Worm (Caenorhabditis elegans): ENCODE results near the gene ucr-2.2.

ucr-2.2 gene

ce11 chrX:15158699-15159312 is 14.9 kb upstream of the ucr-2.2 start, which contains the start of gene C11G10.1:
C11G10.1 (minus strand) TSS chrX:15158749.
- no peak for TF ChIP-seq him-1 (tag; optimal IDR thresholded peaks at IDR 0.05)

- TF ChIP-seq W03F9.2 (tag; optimal IDR thresholded peaks at IDR 0.05) (no peak), him-1 (tag; optimal IDR thresholded peaks at IDR 0.05) (no peak), dao-5 (tag; optimal IDR thresholded peaks at IDR 0.05) (no peak)
These were observed 14.3 kb upstream of the ucr-2.2 start for ce11 chrX:15159362-15159761.

- TF ChIP-seq W03F9.2 (tag; optimal IDR thresholded peaks at IDR 0.05) (no peak), dao-5 (tag; optimal IDR thresholded peaks at IDR 0.05) (no peak), him-1 (tag; optimal IDR thresholded peaks at IDR 0.05) (no peak)
These were observed 12.8 kb upstream of the ucr-2.2 start for ce11 chrX:15160923-15161322.

ce11 chrX:15163118-15163517 is 10.6 kb upstream of the ucr-2.2 start:
- TF ChIP-seq him-1 (tag; optimal IDR thresholded peaks at IDR 0.05) (no peak), dao-5 (tag; optimal IDR thresholded peaks at IDR 0.05) (no peak), W03F9.2 (tag; optimal IDR thresholded peaks at IDR 0.05) (no peak)

ce11 chrX:15164108-15164507 is 9.6 kb upstream of the ucr-2.2 start, which contains the start of gene T10B10.9:
T10B10.9 (plus strand) TSS chrX:15164408.
- no peak for TF ChIP-seq W03F9.2 (tag; optimal IDR thresholded peaks at IDR 0.05)

- no peak for TF ChIP-seq W03F9.2 (tag; optimal IDR thresholded peaks at IDR 0.05)
- TF ChIP-seq him-1 (tag; optimal IDR thresholded peaks at IDR 0.05), result no peak
- TF ChIP-seq dao-5 (tag; optimal IDR thresholded peaks at IDR 0.05), result no peak
These were observed 7.6 kb upstream of the ucr-2.2 start, which contains the start of gene T10B10.8 for ce11 chrX:15166122-15166521. T10B10.8 (minus strand) TSS chrX:15166222.

ce11 chrX:15167692-15168091 is 6.0 kb upstream of the ucr-2.2 start:
- TF ChIP-seq dao-5 (tag; optimal IDR thresholded peaks at IDR 0.05) (no peak), him-1 (tag; optimal IDR thresholded peaks at IDR 0.05) (no peak), W03F9.2 (tag; optimal IDR thresholded peaks at IDR 0.05) (no peak)

- TF ChIP-seq W03F9.2 (tag; optimal IDR thresholded peaks at IDR 0.05) (no peak), him-1 (tag; optimal IDR thresholded peaks at IDR 0.05) (no peak), dao-5 (tag; optimal IDR thresholded peaks at IDR 0.05) (no peak)
These were observed 5.3 kb upstream of the ucr-2.2 start, which contains the start of gene ocr-3 for ce11 chrX:15168424-15168823. ocr-3 (plus strand) TSS chrX:15168724.

ce11 chrX:15170958-15171357 is 2.7 kb upstream of the ucr-2.2 start:
- TF ChIP-seq dao-5 (tag; optimal IDR thresholded peaks at IDR 0.05) (no peak), W03F9.2 (tag; optimal IDR thresholded peaks at IDR 0.05) (no peak), him-1 (tag; optimal IDR thresholded peaks at IDR 0.05) (no peak)

- TF ChIP-seq dao-5 (tag; optimal IDR thresholded peaks at IDR 0.05) (no peak), W03F9.2 (tag; optimal IDR thresholded peaks at IDR 0.05) (no peak), him-1 (tag; optimal IDR thresholded peaks at IDR 0.05) (no peak)
These were observed 1.5 kb downstream of the ucr-2.2 start for ce11 chrX:15175211-15175610.

- TF ChIP-seq him-1 (tag; optimal IDR thresholded peaks at IDR 0.05), result no peak
- no peak for TF ChIP-seq W03F9.2 (tag; optimal IDR thresholded peaks at IDR 0.05)
- no peak for TF ChIP-seq dao-5 (tag; optimal IDR thresholded peaks at IDR 0.05)
These were observed 2.8 kb downstream of the ucr-2.2 start, which contains the start of gene col-41 for ce11 chrX:15176431-15176911. col-41 (minus strand) TSS chrX:15176481.

- TF ChIP-seq dao-5 (tag; optimal IDR thresholded peaks at IDR 0.05) (no peak), him-1 (tag; optimal IDR thresholded peaks at IDR 0.05) (peak; percentile 84), W03F9.2 (tag; optimal IDR thresholded peaks at IDR 0.05) (peak; percentile 83)
These were observed 7.8 kb downstream of the ucr-2.2 start, which contains the start of gene pkhm-2 for ce11 chrX:15181454-15181853. pkhm-2 (minus strand) TSS chrX:15181465.

ce11 chrX:15188510-15188909 is 14.8 kb downstream of the ucr-2.2 start:
- TF ChIP-seq dao-5 (tag; optimal IDR thresholded peaks at IDR 0.05), result no peak
- no peak for TF ChIP-seq W03F9.2 (tag; optimal IDR thresholded peaks at IDR 0.05)
- TF ChIP-seq him-1 (tag; optimal IDR thresholded peaks at IDR 0.05), result no peak

- no peak for TF ChIP-seq W03F9.2 (tag; optimal IDR thresholded peaks at IDR 0.05)
- TF ChIP-seq dao-5 (tag; optimal IDR thresholded peaks at IDR 0.05), result no peak
- peak; percentile 61 for TF ChIP-seq him-1 (tag; optimal IDR thresholded peaks at IDR 0.05)
These were observed 15.4 kb downstream of the ucr-2.2 start for ce11 chrX:15188986-15189675.

Data from whole organism, L4/young adult.